Worm (Caenorhabditis elegans) whole organism, young adult: Measurements from ENCODE around the gene duxl-1.

Experiments
- B0035.1 ChIP-seq: sonication (generic microtip); optimal IDR thresholded peaks from 2 replicates; lab custom pipeline; 2016; ENCODE audit warnings: missing genetic modification characterization, mild to moderate bottlenecking, missing compliant biosample characterization, missing genotype, missing genetic modification reagents
- F49E8.2 ChIP-seq: sonication (generic microtip); optimal IDR thresholded peaks from 3 replicates; lab custom pipeline; 2017; ENCODE audit warnings: missing genetic modification characterization, mild to moderate bottlenecking, missing compliant biosample characterization, antibody characterized with exemption, moderate library complexity; ENCODE audit not compliant: insufficient read depth
- attf-5 ChIP-seq: fragments of 200-800 bp; sonication (Bioruptor generic); optimal IDR thresholded peaks from 2 replicates; lab custom pipeline; 2018; ENCODE audit warnings: mild to moderate bottlenecking, missing genetic modification characterization, missing compliant biosample characterization
- nfya-1 ChIP-seq: sonication (generic microtip); optimal IDR thresholded peaks from 2 replicates; lab custom pipeline; 2017; ENCODE audit warnings: antibody characterized with exemption, missing compliant biosample characterization, missing genetic modification characterization, borderline replicate concordance; ENCODE audit not compliant: insufficient read depth
- ztf-25 ChIP-seq: fragments of 200-800 bp; sonication (Bioruptor generic); IDR thresholded peaks from 2 replicates; pipeline ENCODE4 v1.3.6; 2022; ENCODE audit warnings: missing genetic modification reagents, missing genetic modification characterization, missing compliant biosample characterization

DNA sequence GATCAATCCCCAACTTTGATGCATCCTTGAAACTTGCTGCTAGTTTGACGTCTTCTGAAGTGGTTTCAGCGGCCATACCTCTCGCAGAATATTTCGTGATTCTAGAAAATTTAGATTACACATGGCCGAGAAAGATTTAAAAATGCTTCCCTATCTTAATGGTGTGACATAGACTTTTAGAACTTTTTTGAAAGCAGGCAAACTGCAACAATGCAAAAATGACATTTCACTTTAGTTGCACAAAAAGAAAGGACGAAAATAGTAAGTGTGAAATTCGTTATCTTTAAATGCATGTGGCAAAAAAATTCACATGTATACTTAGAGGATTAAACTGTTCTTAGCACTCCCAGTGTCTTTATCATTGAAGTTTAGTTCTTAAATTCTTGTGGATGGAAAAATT, 6.3 kb upstream of the duxl-1 start, which contains the start of gene ZC204.12:
- TF ChIP-seq attf-5: no peak
- no peak for TF ChIP-seq F49E8.2 (tag; lab: Kevin White, UChicago)
- no peak for TF ChIP-seq ztf-25 (GFP tag; lab: Robert Waterston, UW)
- no peak for TF ChIP-seq nfya-1 (tag; lab: Kevin White, UChicago)
- TF ChIP-seq B0035.1 (tag; lab: Kevin White, UChicago): no peak
